Fruit fly (Drosophila melanogaster) whole organism, wandering third instar larva: ENCODE measurements around the gene CG3544.

Experiments used
- Mio ChIP-seq: sonication (Bioruptor generic); optimal IDR thresholded peaks from 2 replicates; lab custom pipeline; 2016; ENCODE audit warnings: missing biosample characterization, missing genetic modification characterization
- Vsx2 ChIP-seq: fragments of 200-300, 225-300 bp; sonication (Bioruptor generic); optimal IDR thresholded peaks from 2 replicates; lab custom pipeline; 2018; ENCODE audit warnings: missing biosample characterization, missing genetic modification characterization; ENCODE audit not compliant: partially characterized antibody
- br ChIP-seq: fragments of 200-800 bp; sonication (Bioruptor generic); optimal IDR thresholded peaks from 2 replicates; lab custom pipeline; 2016; ENCODE audit warnings: missing biosample characterization, missing genetic modification characterization
- dmrt93B ChIP-seq: fragments of 200-800 bp; sonication (Bioruptor generic); optimal IDR thresholded peaks from 2 replicates; lab custom pipeline; 2018; ENCODE audit warnings: missing biosample characterization, mild to moderate bottlenecking, missing genetic modification characterization
- dsf ChIP-seq: sonication (Bioruptor generic); optimal IDR thresholded peaks from 2 replicates; lab custom pipeline; 2016; ENCODE audit warnings: missing biosample characterization, missing genetic modification characterization, borderline replicate concordance
- ey ChIP-seq: fragments of 200-800 bp; sonication (Bioruptor generic); optimal IDR thresholded peaks from 2 replicates; lab custom pipeline; 2016; ENCODE audit warnings: missing biosample characterization, missing genetic modification characterization
- woc ChIP-seq: sonication (Bioruptor generic); optimal IDR thresholded peaks from 2 replicates; lab custom pipeline; 2016; ENCODE audit warnings: missing biosample characterization, mild to moderate bottlenecking, missing genetic modification characterization

- TF ChIP-seq woc (GFP tag; lab: Kevin White, UChicago) = no peak
- no peak for TF ChIP-seq ey (GFP tag; lab: Kevin White, UChicago)
- TF ChIP-seq Mio = no peak
- no peak for TF ChIP-seq br (GFP tag; lab: Kevin White, UChicago)
- no peak for TF ChIP-seq dmrt93B (GFP tag; lab: Kevin White, UChicago)
- no peak for TF ChIP-seq Vsx2 (GFP tag; lab: Kevin White, UChicago)
- TF ChIP-seq dsf = no peak
These were observed 6.6 kb downstream of the CG3544 start, which contains the start of gene Pkg21D for dm6 chr2L:790698-791097.
